Fruit fly (Drosophila melanogaster): Measurements from ENCODE around the gene CG12229.

The CG12229 gene

dm6 chr3L:17428779-17429178, 7.5 kb downstream of the CG12229 start, which contains the start of gene Gorab (continued):
- TF ChIP-seq Fer1 (GFP tag; optimal IDR thresholded peaks at IDR 0.05) (peak; percentile 60), Dll (GFP tag; IDR thresholded peaks at IDR 0.05; ENCODE audit: partially characterized antibody) (peak; percentile 73), CG18619 (GFP tag; optimal IDR thresholded peaks at IDR 0.05) (peak; percentile 74), Dref (GFP tag; IDR thresholded peaks at IDR 0.05) (peak; percentile 69), pita (GFP tag; optimal IDR thresholded peaks at IDR 0.05) (no peak), so (GFP tag; IDR thresholded peaks at IDR 0.05) (peak; percentile 85; the same call in 2 of the 3 replicates), CG18262 (tag; optimal IDR thresholded peaks at IDR 0.05) (peak; percentile 91), Dbx (GFP tag; IDR thresholded peaks at IDR 0.05) (peak; percentile 95), PHDP (tag; optimal IDR thresholded peaks at IDR 0.05) (peak; percentile 84), ac (GFP tag; optimal IDR thresholded peaks at IDR 0.05) (peak; percentile 13), CG6654 (GFP tag; optimal IDR thresholded peaks at IDR 0.05) (peak; percentile 43), CG7963 (GFP tag; IDR thresholded peaks at IDR 0.05; ENCODE audit: partially characterized antibody) (no peak), Poxn (GFP tag; IDR thresholded peaks at IDR 0.05) (peak; percentile 50; the same call in 1 of the 2 replicates), CG9797 (GFP tag; optimal IDR thresholded peaks at IDR 0.05) (peak; percentile 16), Myb (GFP tag; optimal IDR thresholded peaks at IDR 0.05) (peak; percentile 80), CG11456 (GFP tag; IDR thresholded peaks at IDR 0.05) (peak; percentile 96), CG2116 (GFP tag; optimal IDR thresholded peaks at IDR 0.05) (peak; percentile 83), Dek (tag; optimal IDR thresholded peaks at IDR 0.05) (peak; percentile 62), nom (GFP tag; optimal IDR thresholded peaks at IDR 0.05) (no peak), CG34422 (GFP tag; IDR thresholded peaks at IDR 0.05) (peak; percentile 97), Camta (GFP tag; optimal IDR thresholded peaks at IDR 0.05) (peak; percentile 75), CG4617 (GFP tag; optimal IDR thresholded peaks at IDR 0.05; ENCODE audit: borderline replicate concordance) (peak; percentile 84), Ets97D (GFP tag; optimal IDR thresholded peaks at IDR 0.05) (peak; percentile 82), gt (GFP tag; IDR thresholded peaks at IDR 0.05) (peak; percentile 90), ro (GFP tag; IDR thresholded peaks at IDR 0.05) (peak; percentile 89), CG9215 (GFP tag; IDR thresholded peaks at IDR 0.05) (peak; percentile 93), sima (GFP tag; optimal IDR thresholded peaks at IDR 0.05) (no peak), mld (GFP tag; IDR thresholded peaks at IDR 0.05; ENCODE audit: partially characterized antibody) (no peak), Dad (GFP tag; optimal IDR thresholded peaks at IDR 0.05) (peak; percentile 73), H2.0 (GFP tag; IDR thresholded peaks at IDR 0.05) (peak; percentile 95), CG11504 (tag; optimal IDR thresholded peaks at IDR 0.05) (peak; percentile 87), CG32772 (GFP tag; IDR thresholded peaks at IDR 0.05) (peak; percentile 97), CG14965 (GFP tag; optimal IDR thresholded peaks at IDR 0.05; ENCODE audit: borderline replicate concordance) (no peak), lola (GFP tag; optimal IDR thresholded peaks at IDR 0.05) (peak in 1 of 3 experiments; percentile 86), pfk (GFP tag; optimal IDR thresholded peaks at IDR 0.05) (no peak), BEAF-32 (GFP tag; optimal IDR thresholded peaks at IDR 0.05) (peak; percentile 76), knrl (GFP tag; IDR thresholded peaks at IDR 0.05; ENCODE audit: partially characterized antibody) (peak; percentile 66), Ptx1 (GFP tag; IDR thresholded peaks at IDR 0.05) (peak; percentile 98), cwo (GFP tag; optimal IDR thresholded peaks at IDR 0.05) (peak; percentile 41), CG12219 (GFP tag; optimal IDR thresholded peaks at IDR 0.05) (peak; percentile 26), trh (GFP tag; optimal IDR thresholded peaks at IDR 0.05) (peak; percentile 72), eyg (GFP tag; optimal IDR thresholded peaks at IDR 0.05) (no peak), Hr39 (optimal IDR thresholded peaks at IDR 0.05) (no peak), MESR4 (GFP tag; optimal IDR thresholded peaks at IDR 0.05) (no peak), CG10431 (GFP tag; optimal IDR thresholded peaks at IDR 0.05) (peak; percentile 53), HLH54F (GFP tag; optimal IDR thresholded peaks at IDR 0.05) (peak; percentile 81), Oli (tag; optimal IDR thresholded peaks at IDR 0.05) (peak; percentile 80), Atf-2 (GFP tag; optimal IDR thresholded peaks at IDR 0.05) (peak; percentile 77), Sox100B (GFP tag; optimal IDR thresholded peaks at IDR 0.05) (peak; percentile 69), tna (GFP tag; IDR thresholded peaks at IDR 0.05; ENCODE audit: partially characterized antibody) (no peak)
